Worm (Caenorhabditis elegans) whole organism, L4 larva: ENCODE measurements around the gene C03E10.3.

Experiments
- D1046.2 ChIP-seq: fragments of 200-800 bp; sonication (Bioruptor generic); IDR thresholded peaks from 2 replicates; pipeline ENCODE4 v1.3.6; 2022; ENCODE audit warnings: missing genetic modification characterization, missing compliant biosample characterization
- F37D6.2 ChIP-seq: sonication (generic microtip); optimal IDR thresholded peaks from 2 replicates; lab custom pipeline; 2016; ENCODE audit warnings: mild to moderate bottlenecking, missing genetic modification characterization, missing compliant biosample characterization
- F49E8.2 ChIP-seq: sonication (generic microtip); optimal IDR thresholded peaks from 2 replicates; lab custom pipeline; 2016; ENCODE audit warnings: missing compliant biosample characterization, mild to moderate bottlenecking, missing genetic modification characterization, borderline replicate concordance
- T20F7.1 ChIP-seq: fragments of 200-800 bp; sonication (Bioruptor generic); optimal IDR thresholded peaks from 2 replicates; lab custom pipeline; 2018; ENCODE audit warnings: mild to moderate bottlenecking, missing genetic modification characterization, missing compliant biosample characterization
- aly-2 ChIP-seq: sonication (generic microtip); optimal IDR thresholded peaks from 2 replicates; lab custom pipeline; 2018; ENCODE audit warnings: missing biosample characterization, missing genetic modification characterization
- ama-1 ChIP-seq: fragments of 150-350 bp; optimal IDR thresholded peaks from 2 replicates; lab custom pipeline; 2014; ENCODE audit warnings: inconsistent platforms, mixed read lengths
- ceh-20 ChIP-seq: fragments of 200-800 bp; sonication (Bioruptor generic); IDR thresholded peaks from 2 replicates; pipeline ENCODE4 v1.3.6; 2022; ENCODE audit warnings: missing genetic modification reagents, missing genetic modification characterization, missing compliant biosample characterization
- ceh-44 ChIP-seq: fragments of 200-800 bp; sonication (Bioruptor generic); IDR thresholded peaks from 2 replicates; pipeline ENCODE4 v1.3.6; 2022; ENCODE audit warnings: missing genetic modification reagents, missing genetic modification characterization, missing compliant biosample characterization
- ces-1 ChIP-seq: fragments of 150-350 bp; sonication (generic microtip); optimal IDR thresholded peaks from 4 replicates; lab custom pipeline; 2014; ENCODE audit warnings: missing biosample characterization, missing genetic modification reagents, missing genetic modification characterization
- ctbp-1 ChIP-seq: fragments of 200-800 bp; sonication (Bioruptor generic); IDR thresholded peaks from 2 replicates; pipeline ENCODE4 v1.3.6; 2022; ENCODE audit warnings: missing genetic modification reagents, missing genetic modification characterization, missing compliant biosample characterization
- daf-12 ChIP-seq: fragments of 150-350 bp; optimal IDR thresholded peaks from 2 replicates; lab custom pipeline; 2014; ENCODE audit warnings: missing biosample characterization, missing genetic modification reagents, missing genetic modification characterization
- daf-19 ChIP-seq: fragments of 200-800 bp; sonication (Bioruptor generic); conservative IDR thresholded peaks from 2 replicates; pipeline ENCODE4 v1.3.6; 2022; ENCODE audit warnings: missing genetic modification characterization, missing compliant biosample characterization
- dpl-1 ChIP-seq: fragments of 150-350 bp; optimal IDR thresholded peaks from 2 replicates; lab custom pipeline; 2014; ENCODE audit warnings: missing biosample characterization, missing genetic modification reagents, missing genetic modification characterization
- fos-1 ChIP-seq: fragments of 150-350 bp; optimal IDR thresholded peaks from 2 replicates; lab custom pipeline; 2014; ENCODE audit warnings: missing biosample characterization, missing genetic modification characterization
- hif-1 ChIP-seq, 2 experiments: sonication (generic microtip); optimal IDR thresholded peaks; 2 replicates each; lab custom pipeline; 2016 to 2017; ENCODE audit warnings: missing compliant biosample characterization in 2 of 2, missing genetic modification characterization in 2 of 2, missing genetic modification reagents in 2 of 2, missing genotype in 2 of 2, mild to moderate bottlenecking in 1 of 2
- hmg-1.1 ChIP-seq: fragments of 200-800 bp; sonication (Bioruptor generic); IDR thresholded peaks from 2 replicates; pipeline ENCODE4 v1.3.6; 2022; ENCODE audit warnings: missing genetic modification reagents, missing genetic modification characterization, missing compliant biosample characterization
- lin-1 ChIP-seq: fragments of 200-800 bp; sonication (Bioruptor generic); IDR thresholded peaks from 2 replicates; pipeline ENCODE4 v1.3.6; 2022; ENCODE audit warnings: missing genetic modification reagents, missing genetic modification characterization, missing compliant biosample characterization
- lin-13 ChIP-seq: fragments of 150-350 bp; optimal IDR thresholded peaks from 2 replicates; lab custom pipeline; 2014; ENCODE audit warnings: missing biosample characterization, missing genetic modification reagents, missing genetic modification characterization
- lin-38 ChIP-seq: fragments of 200-800 bp; sonication (Bioruptor generic); IDR thresholded peaks from 2 replicates; pipeline ENCODE4 v1.3.6; 2022; ENCODE audit warnings: missing genetic modification reagents, missing genetic modification characterization, missing compliant biosample characterization
- madf-9 ChIP-seq: fragments of 200-800 bp; sonication (Bioruptor generic); conservative IDR thresholded peaks from 2 replicates; pipeline ENCODE4 v1.3.6; 2022; ENCODE audit warnings: missing genetic modification reagents, missing genetic modification characterization, missing compliant biosample characterization
- mdl-1 ChIP-seq, 2 experiments: fragments of 150-350 bp in 1 of 2; sonication (generic microtip) in 1 of 2; optimal IDR thresholded peaks; 2 replicates each; lab custom pipeline; 2014 to 2017; ENCODE audit warnings: missing biosample characterization in 2 of 2, missing genetic modification characterization in 2 of 2
- mep-1 ChIP-seq: fragments of 150-350 bp; sonication (generic microtip); optimal IDR thresholded peaks from 3 replicates; lab custom pipeline; 2014; ENCODE audit warnings: missing biosample characterization, missing genetic modification characterization
- mxl-3 ChIP-seq: fragments of 200-800 bp; sonication (Bioruptor generic); optimal IDR thresholded peaks from 2 replicates; lab custom pipeline; 2018; ENCODE audit warnings: mild to moderate bottlenecking, missing genetic modification characterization, missing compliant biosample characterization
- nhr-102 ChIP-seq: sonication (generic microtip); optimal IDR thresholded peaks from 2 replicates; lab custom pipeline; 2016; ENCODE audit warnings: mild to moderate bottlenecking, missing genetic modification characterization, moderate library complexity, missing compliant biosample characterization
- nhr-111 ChIP-seq: fragments of 200-800 bp; sonication (Bioruptor generic); optimal IDR thresholded peaks from 2 replicates; lab custom pipeline; 2018; ENCODE audit warnings: mild to moderate bottlenecking, missing genetic modification characterization, missing compliant biosample characterization
- nhr-42 ChIP-seq: fragments of 200-800 bp; sonication (Bioruptor generic); IDR thresholded peaks from 2 replicates; pipeline ENCODE4 v1.3.6; 2022; ENCODE audit warnings: missing genetic modification characterization, missing compliant biosample characterization
- nhr-77 ChIP-seq: fragments of 150-350 bp; optimal IDR thresholded peaks from 2 replicates; lab custom pipeline; 2014; ENCODE audit warnings: missing biosample characterization, missing genetic modification characterization
- pha-4 ChIP-seq, 2 experiments: fragments of 150-350 bp in 1 of 2; fragments of 200-800 bp in 1 of 2; sonication (Bioruptor generic) in 1 of 2; IDR thresholded peaks in 1 of 2; optimal IDR thresholded peaks in 1 of 2; 2 replicates each; pipeline versions ENCODE4 v1.3.6 to Lab custom; 2014 to 2022; ENCODE audit warnings: missing genetic modification characterization in 2 of 2, missing genetic modification reagents in 2 of 2, missing biosample characterization in 1 of 2, missing compliant biosample characterization in 1 of 2
- skn-1 ChIP-seq: fragments of 150-350 bp; optimal IDR thresholded peaks from 2 replicates; lab custom pipeline; 2014; ENCODE audit warnings: missing biosample characterization, missing genetic modification characterization
- tag-97 ChIP-seq: fragments of 200-800 bp; sonication (Bioruptor generic); IDR thresholded peaks from 2 replicates; pipeline ENCODE4 v1.3.6; 2022; ENCODE audit warnings: missing genetic modification characterization, missing compliant biosample characterization
- unc-130 ChIP-seq: sonication (generic microtip); optimal IDR thresholded peaks from 2 replicates; lab custom pipeline; 2016; ENCODE audit warnings: missing genetic modification reagents, missing genetic modification characterization, missing compliant biosample characterization
- unc-39 ChIP-seq: sonication (generic microtip); optimal IDR thresholded peaks from 2 replicates; lab custom pipeline; 2017; ENCODE audit warnings: missing biosample characterization, missing genetic modification characterization
- unc-62 ChIP-seq, 3 experiments: fragments of 150-350 bp in 1 of 3; sonication (generic microtip); optimal IDR thresholded peaks in 2 of 3; peaks in 1 of 3; 1 replicate in 1 of 3; 2 replicates in 2 of 3; lab custom pipeline; 2014 to 2017; ENCODE audit warnings: missing biosample characterization in 3 of 3, missing genetic modification characterization in 3 of 3, missing genetic modification reagents in 3 of 3, missing genotype in 1 of 3
- zag-1 ChIP-seq: fragments of 150-350 bp; optimal IDR thresholded peaks from 2 replicates; lab custom pipeline; 2014; ENCODE audit warnings: missing biosample characterization, missing genetic modification characterization
- zip-11 ChIP-seq: fragments of 200-800 bp; sonication (Bioruptor generic); IDR thresholded peaks from 2 replicates; pipeline ENCODE4 v1.3.6; 2022; ENCODE audit warnings: missing genetic modification characterization, missing compliant biosample characterization
- ztf-7 ChIP-seq: fragments of 150-350 bp; optimal IDR thresholded peaks from 2 replicates; lab custom pipeline; 2014; ENCODE audit warnings: missing biosample characterization, missing genetic modification characterization

Gene C03E10.3

ce11 chrV:11326914-11327367 lies 40.7 kb downstream of the C03E10.3 start, which contains the start of gene tmed-10 (continued):
- TF ChIP-seq nhr-102 (tag; lab: Kevin White, UChicago): no peak
- 0 out of 2 replicates have a peak, but pooled peaks have one; percentile 51 for TF ChIP-seq pha-4 (GFP tag; IDR thresholded peaks at IDR 0.05; lab: Robert Waterston, UW)
- peak; percentile 18 for TF ChIP-seq pha-4 (tag; optimal IDR thresholded peaks at IDR 0.05; lab: Kevin White, UChicago)
- TF ChIP-seq madf-9 (GFP tag; lab: Robert Waterston, UW): no peak
- TF ChIP-seq ztf-7 (tag; lab: Kevin White, UChicago): no peak
- no peak for TF ChIP-seq daf-19 (GFP tag; lab: Robert Waterston, UW)
- no peak for TF ChIP-seq aly-2 (tag; lab: Kevin White, UChicago)
- TF ChIP-seq F49E8.2: no peak
- peak; percentile 43 for TF ChIP-seq unc-130 (GFP tag; lab: Kevin White, UChicago)
- no peak for TF ChIP-seq lin-1
- TF ChIP-seq dpl-1 (GFP tag; lab: Kevin White, UChicago): peak; percentile 54
- 0 out of 2 replicates have a peak, but pooled peaks have one; percentile 24 for TF ChIP-seq ctbp-1
- TF ChIP-seq fos-1 (tag; lab: Kevin White, UChicago): no peak
- no peak for TF ChIP-seq F37D6.2 (tag; lab: Kevin White, UChicago)
- peak; percentile 10 for TF ChIP-seq lin-13 (GFP tag; lab: Kevin White, UChicago)
- TF ChIP-seq nhr-111 (GFP tag; lab: Kevin White, UChicago): no peak
- TF ChIP-seq ama-1 (lab: Kevin White, UChicago): no peak
- TF ChIP-seq daf-12 (tag; lab: Kevin White, UChicago): no peak
- TF ChIP-seq mdl-1 (tag; optimal IDR thresholded peaks at IDR 0.05; lab: Kevin White, UChicago): peak in 1 of 2 experiments; percentile 3
- no peak for TF ChIP-seq unc-39 (tag; lab: Kevin White, UChicago)
- TF ChIP-seq tag-97 (GFP tag; lab: Robert Waterston, UW): no peak
- peak; percentile 76 for TF ChIP-seq hmg-1.1
- TF ChIP-seq ces-1: no peak
- TF ChIP-seq zip-11: no peak
- peak in 1 of 2 experiments; percentile 12 for TF ChIP-seq hif-1 (tag; optimal IDR thresholded peaks at IDR 0.05; lab: Kevin White, UChicago)
- TF ChIP-seq ceh-20 (GFP tag; lab: Robert Waterston, UW): peak; percentile 75
- TF ChIP-seq unc-62 (GFP tag; optimal IDR thresholded peaks at IDR 0.05 in 1 of 2; lab: Kevin White, UChicago): peak in 1 of 2 experiments; percentile 56
- TF ChIP-seq unc-62 (tag; optimal IDR thresholded peaks at IDR 0.05; lab: Kevin White, UChicago): no peak
- no peak for TF ChIP-seq zag-1 (tag; lab: Kevin White, UChicago)
- TF ChIP-seq mep-1 (tag; lab: Kevin White, UChicago): no peak

DNA sequence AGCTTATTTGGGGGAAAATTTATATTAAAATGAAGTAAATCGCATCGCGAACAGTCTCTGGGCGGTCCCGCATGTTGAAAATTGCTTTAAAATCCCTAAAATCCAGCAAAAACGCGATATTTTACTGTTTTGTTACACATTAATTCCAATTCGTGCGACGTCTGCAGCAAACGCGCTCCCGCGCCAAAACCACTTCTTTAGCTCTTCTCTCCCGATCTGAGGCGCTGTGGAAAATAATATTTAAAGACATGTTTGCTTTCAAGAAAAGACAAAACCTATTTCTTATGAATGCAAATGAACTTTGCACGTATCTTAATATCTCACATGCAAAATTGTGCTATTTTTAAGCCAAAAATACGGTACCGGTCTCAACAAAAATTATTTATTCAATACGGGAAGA lies 42.4 kb downstream of the C03E10.3 start:
- peak; percentile 88 for TF ChIP-seq lin-38 (GFP tag; lab: Robert Waterston, UW)
- TF ChIP-seq D1046.2 (GFP tag; lab: Robert Waterston, UW): 0 out of 2 replicates have a peak, but pooled peaks have one; percentile 42
- peak; percentile 65; the same call in 1 of the 2 replicates for TF ChIP-seq ceh-44 (GFP tag; lab: Robert Waterston, UW)

DNA sequence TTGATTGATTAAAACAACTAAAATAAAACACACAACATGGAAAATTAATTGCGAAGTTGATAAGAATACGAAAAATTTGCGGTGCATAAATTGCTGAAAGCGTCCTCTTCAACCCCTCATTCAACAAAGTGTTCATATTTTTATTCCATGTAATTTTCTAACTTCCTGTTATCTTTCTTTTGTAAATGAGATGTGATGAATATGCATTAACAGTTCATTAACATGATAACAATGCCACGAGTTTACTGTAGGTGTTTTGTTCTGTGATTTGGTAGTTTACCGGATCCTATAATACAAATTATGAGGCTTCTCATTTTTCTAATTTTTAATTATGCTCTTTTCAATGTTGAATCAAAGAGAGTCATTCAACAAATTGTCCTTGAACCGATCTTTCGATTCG lies 42.9 kb downstream of the C03E10.3 start, which contains the start of gene F47G9.6:
Gene F47G9.6, plus strand, starts transcription at position 301 of the 400 bp plus-strand sequence.
- TF ChIP-seq nhr-42: no peak
- no peak for TF ChIP-seq mxl-3 (GFP tag; lab: Kevin White, UChicago)
- TF ChIP-seq T20F7.1: no peak
- TF ChIP-seq nhr-77 (tag; lab: Kevin White, UChicago): no peak
- TF ChIP-seq skn-1 (tag; lab: Kevin White, UChicago): no peak
- TF ChIP-seq lin-38 (GFP tag; lab: Robert Waterston, UW): no peak
